Worm (Caenorhabditis elegans) whole organism, L4 larva: ENCODE results near the gene lgc-35.
A peak's percentile ranks its signal among the peaks of the same experiment; 100 is the strongest.

Experiments used
- F26F4.8 ChIP-seq: fragments of 200-800 bp; sonication (Bioruptor generic); conservative IDR thresholded peaks from 2 replicates; pipeline ENCODE4 v1.3.6; 2022; ENCODE audit warnings: missing genetic modification characterization, missing compliant biosample characterization
- T20F7.1 ChIP-seq: fragments of 200-800 bp; sonication (Bioruptor generic); optimal IDR thresholded peaks from 2 replicates; lab custom pipeline; 2018; ENCODE audit warnings: mild to moderate bottlenecking, missing genetic modification characterization, missing compliant biosample characterization
- Y48G9A.11 ChIP-seq: fragments of 200-800 bp; sonication (Bioruptor generic); IDR thresholded peaks from 2 replicates; pipeline ENCODE4 v1.3.6; 2022; ENCODE audit warnings: missing genetic modification reagents, missing genetic modification characterization, missing compliant biosample characterization
- aha-1 ChIP-seq: fragments of 150-350 bp; peaks from one replicate; lab custom pipeline; 2014; ENCODE audit warnings: missing biosample characterization, missing genetic modification characterization
- ceh-62 ChIP-seq: sonication (generic microtip); optimal IDR thresholded peaks from 2 replicates; lab custom pipeline; 2017; ENCODE audit warnings: missing biosample characterization, missing genetic modification characterization
- cey-2 ChIP-seq: sonication (generic microtip); optimal IDR thresholded peaks from 3 replicates; lab custom pipeline; 2017; ENCODE audit warnings: missing genetic modification characterization, mild to moderate bottlenecking, missing compliant biosample characterization, antibody characterized with exemption, borderline replicate concordance; ENCODE audit not compliant: insufficient read depth
- daf-16 ChIP-seq, 3 experiments: sonication (generic microtip); optimal IDR thresholded peaks; 2 replicates each; lab custom pipeline; 2016 to 2017; ENCODE audit warnings: missing genetic modification characterization in 3 of 3, missing genetic modification reagents in 3 of 3, mild to moderate bottlenecking in 2 of 3, missing compliant biosample characterization in 2 of 3, missing biosample characterization in 1 of 3, moderate library complexity in 1 of 3
- daf-8 ChIP-seq: fragments of 200-800 bp; sonication (Bioruptor generic); IDR thresholded peaks from 2 replicates; pipeline ENCODE4 v1.3.6; 2022; ENCODE audit warnings: missing genetic modification characterization, missing compliant biosample characterization
- dmd-6 ChIP-seq: fragments of 200-800 bp; sonication (Bioruptor generic); IDR thresholded peaks from 2 replicates; pipeline ENCODE4 v1.3.6; 2022; ENCODE audit warnings: missing genetic modification reagents, missing genetic modification characterization, missing compliant biosample characterization
- dmd-8 ChIP-seq: fragments of 200-800 bp; sonication (Bioruptor generic); IDR thresholded peaks from 2 replicates; pipeline ENCODE4 v1.3.6; 2022; ENCODE audit warnings: missing genetic modification characterization, missing compliant biosample characterization
- dpl-1 ChIP-seq: fragments of 150-350 bp; optimal IDR thresholded peaks from 2 replicates; lab custom pipeline; 2014; ENCODE audit warnings: missing biosample characterization, missing genetic modification reagents, missing genetic modification characterization
- dve-1 ChIP-seq: sonication (generic microtip); optimal IDR thresholded peaks from 2 replicates; lab custom pipeline; 2017; ENCODE audit warnings: antibody characterized with exemption, mild to moderate bottlenecking, missing genetic modification characterization, missing compliant biosample characterization; ENCODE audit not compliant: insufficient read depth
- fos-1 ChIP-seq: fragments of 150-350 bp; optimal IDR thresholded peaks from 2 replicates; lab custom pipeline; 2014; ENCODE audit warnings: missing biosample characterization, missing genetic modification characterization
- hif-1 ChIP-seq, 2 experiments: sonication (generic microtip); optimal IDR thresholded peaks; 2 replicates each; lab custom pipeline; 2016 to 2017; ENCODE audit warnings: missing compliant biosample characterization in 2 of 2, missing genetic modification characterization in 2 of 2, missing genetic modification reagents in 2 of 2, missing genotype in 2 of 2, mild to moderate bottlenecking in 1 of 2
- hlh-11 ChIP-seq: fragments of 200-800 bp; sonication (Bioruptor generic); optimal IDR thresholded peaks from 2 replicates; lab custom pipeline; 2018; ENCODE audit warnings: mild to moderate bottlenecking, missing genetic modification characterization, missing compliant biosample characterization
- hlh-30 ChIP-seq: sonication (generic microtip); optimal IDR thresholded peaks from 2 replicates; lab custom pipeline; 2017; ENCODE audit warnings: antibody characterized with exemption, mild to moderate bottlenecking, missing genetic modification characterization, missing compliant biosample characterization; ENCODE audit not compliant: insufficient read depth
- hmg-1.1 ChIP-seq: fragments of 200-800 bp; sonication (Bioruptor generic); IDR thresholded peaks from 2 replicates; pipeline ENCODE4 v1.3.6; 2022; ENCODE audit warnings: missing genetic modification reagents, missing genetic modification characterization, missing compliant biosample characterization
- lim-7 ChIP-seq: fragments of 200-800 bp; sonication (Bioruptor generic); IDR thresholded peaks from 2 replicates; pipeline ENCODE4 v1.3.6; 2022; ENCODE audit warnings: missing genetic modification characterization, missing compliant biosample characterization
- lin-1 ChIP-seq: fragments of 200-800 bp; sonication (Bioruptor generic); IDR thresholded peaks from 2 replicates; pipeline ENCODE4 v1.3.6; 2022; ENCODE audit warnings: missing genetic modification reagents, missing genetic modification characterization, missing compliant biosample characterization
- lin-13 ChIP-seq: fragments of 150-350 bp; optimal IDR thresholded peaks from 2 replicates; lab custom pipeline; 2014; ENCODE audit warnings: missing biosample characterization, missing genetic modification reagents, missing genetic modification characterization
- lir-3 ChIP-seq: sonication (generic microtip); optimal IDR thresholded peaks from 2 replicates; lab custom pipeline; 2016; ENCODE audit warnings: mild to moderate bottlenecking, missing genetic modification characterization, missing compliant biosample characterization
- lsy-2 ChIP-seq, 2 experiments: fragments of 150-350 bp in 1 of 2; sonication (generic microtip) in 1 of 2; optimal IDR thresholded peaks; 2 replicates each; lab custom pipeline; 2014 to 2017; ENCODE audit warnings: missing biosample characterization in 2 of 2, missing genetic modification characterization in 2 of 2
- madf-5 ChIP-seq, 2 experiments: fragments of 200-800 bp; sonication (Bioruptor generic); IDR thresholded peaks; 2 replicates each; pipeline ENCODE4 v1.3.6; 2022; ENCODE audit warnings: missing compliant biosample characterization in 2 of 2, missing genetic modification characterization in 2 of 2
- mdl-1 ChIP-seq, 2 experiments: fragments of 150-350 bp in 1 of 2; sonication (generic microtip) in 1 of 2; optimal IDR thresholded peaks; 2 replicates each; lab custom pipeline; 2014 to 2017; ENCODE audit warnings: missing biosample characterization in 2 of 2, missing genetic modification characterization in 2 of 2
- mxl-2 ChIP-seq: fragments of 200-800 bp; sonication (Bioruptor generic); conservative IDR thresholded peaks from 2 replicates; pipeline ENCODE4 v1.3.6; 2022; ENCODE audit warnings: missing genetic modification reagents, missing genetic modification characterization, missing compliant biosample characterization
- mxl-3 ChIP-seq: fragments of 200-800 bp; sonication (Bioruptor generic); optimal IDR thresholded peaks from 2 replicates; lab custom pipeline; 2018; ENCODE audit warnings: mild to moderate bottlenecking, missing genetic modification characterization, missing compliant biosample characterization
- nhr-102 ChIP-seq: sonication (generic microtip); optimal IDR thresholded peaks from 2 replicates; lab custom pipeline; 2016; ENCODE audit warnings: mild to moderate bottlenecking, missing genetic modification characterization, moderate library complexity, missing compliant biosample characterization
- nhr-11 ChIP-seq: fragments of 150-350 bp; optimal IDR thresholded peaks from 2 replicates; lab custom pipeline; 2014; ENCODE audit warnings: missing biosample characterization, missing genetic modification characterization
- nhr-28 ChIP-seq: fragments of 150-350 bp; optimal IDR thresholded peaks from 2 replicates; lab custom pipeline; 2014; ENCODE audit warnings: missing biosample characterization, missing genetic modification characterization
- pha-4 ChIP-seq, 2 experiments: fragments of 150-350 bp in 1 of 2; fragments of 200-800 bp in 1 of 2; sonication (Bioruptor generic) in 1 of 2; IDR thresholded peaks in 1 of 2; optimal IDR thresholded peaks in 1 of 2; 2 replicates each; pipeline versions ENCODE4 v1.3.6 to Lab custom; 2014 to 2022; ENCODE audit warnings: missing genetic modification characterization in 2 of 2, missing genetic modification reagents in 2 of 2, missing biosample characterization in 1 of 2, missing compliant biosample characterization in 1 of 2
- php-3 ChIP-seq: fragments of 200-800 bp; sonication (Bioruptor generic); IDR thresholded peaks from 2 replicates; pipeline ENCODE4 v1.3.6; 2022; ENCODE audit warnings: missing genetic modification reagents, missing genetic modification characterization, missing compliant biosample characterization
- pqm-1 ChIP-seq: sonication (generic microtip); optimal IDR thresholded peaks from 2 replicates; lab custom pipeline; 2017; ENCODE audit warnings: missing biosample characterization, missing genetic modification characterization
- sdz-12 ChIP-seq: fragments of 200-800 bp; sonication (Bioruptor generic); optimal IDR thresholded peaks from 2 replicates; lab custom pipeline; 2018; ENCODE audit warnings: mild to moderate bottlenecking, missing genetic modification characterization, missing compliant biosample characterization
- set-16 ChIP-seq: fragments of 200-800 bp; sonication (Bioruptor generic); IDR thresholded peaks from 2 replicates; pipeline ENCODE4 v1.3.6; 2022; ENCODE audit warnings: missing genetic modification reagents, missing genetic modification characterization, missing compliant biosample characterization
- skn-1 ChIP-seq: fragments of 150-350 bp; optimal IDR thresholded peaks from 2 replicates; lab custom pipeline; 2014; ENCODE audit warnings: missing biosample characterization, missing genetic modification characterization
- snpc-1.2 ChIP-seq: fragments of 200-800 bp; sonication (Bioruptor generic); IDR thresholded peaks from 2 replicates; pipeline ENCODE4 v1.3.6; 2022; ENCODE audit warnings: missing genetic modification reagents, missing genetic modification characterization, missing compliant biosample characterization
- unc-130 ChIP-seq: sonication (generic microtip); optimal IDR thresholded peaks from 2 replicates; lab custom pipeline; 2016; ENCODE audit warnings: missing genetic modification reagents, missing genetic modification characterization, missing compliant biosample characterization
- unc-62 ChIP-seq, 3 experiments: fragments of 150-350 bp in 1 of 3; sonication (generic microtip); optimal IDR thresholded peaks in 2 of 3; peaks in 1 of 3; 1 replicate in 1 of 3; 2 replicates in 2 of 3; lab custom pipeline; 2014 to 2017; ENCODE audit warnings: missing biosample characterization in 3 of 3, missing genetic modification characterization in 3 of 3, missing genetic modification reagents in 3 of 3, missing genotype in 1 of 3
- zfp-2 ChIP-seq: sonication (generic microtip); optimal IDR thresholded peaks from 2 replicates; lab custom pipeline; 2016; ENCODE audit warnings: mild to moderate bottlenecking, missing genetic modification characterization, missing compliant biosample characterization
- zip-11 ChIP-seq: fragments of 200-800 bp; sonication (Bioruptor generic); IDR thresholded peaks from 2 replicates; pipeline ENCODE4 v1.3.6; 2022; ENCODE audit warnings: missing genetic modification characterization, missing compliant biosample characterization
- ztf-7 ChIP-seq: fragments of 150-350 bp; optimal IDR thresholded peaks from 2 replicates; lab custom pipeline; 2014; ENCODE audit warnings: missing biosample characterization, missing genetic modification characterization

The lgc-35 gene

DNA sequence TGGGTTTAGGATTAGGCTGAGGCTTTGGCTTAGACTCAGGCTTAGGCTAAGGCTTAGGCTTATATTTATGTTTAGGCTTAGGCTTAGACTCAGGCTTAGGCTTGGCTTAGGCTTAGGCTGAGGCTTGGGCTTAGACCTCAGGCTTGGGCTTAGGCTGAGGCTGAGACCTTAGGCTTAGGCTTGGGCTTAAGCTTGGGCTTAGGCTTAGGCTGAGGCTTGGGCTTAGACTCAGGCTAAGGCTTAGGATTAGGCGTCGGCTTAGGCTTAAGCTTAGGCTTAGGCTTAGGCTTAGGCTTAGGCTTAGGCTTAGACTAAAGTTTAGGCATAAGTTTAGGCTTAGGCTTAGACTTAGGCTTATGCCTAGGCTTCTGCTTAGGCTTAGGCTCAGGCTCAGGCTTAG is 15.5 kb downstream of the lgc-35 start:
- TF ChIP-seq F26F4.8 (GFP tag; lab: Robert Waterston, UW), result 0 out of 2 replicates have a peak, but pooled peaks have one; percentile 39
- TF ChIP-seq hmg-1.1 (GFP tag; lab: Robert Waterston, UW), result 0 out of 2 replicates have a peak, but pooled peaks have one; percentile 24
- no peak for TF ChIP-seq nhr-11 (tag; lab: Kevin White, UChicago)
- TF ChIP-seq aha-1, result peak; percentile 77
- TF ChIP-seq sdz-12 (GFP tag; lab: Kevin White, UChicago), result no peak

DNA sequence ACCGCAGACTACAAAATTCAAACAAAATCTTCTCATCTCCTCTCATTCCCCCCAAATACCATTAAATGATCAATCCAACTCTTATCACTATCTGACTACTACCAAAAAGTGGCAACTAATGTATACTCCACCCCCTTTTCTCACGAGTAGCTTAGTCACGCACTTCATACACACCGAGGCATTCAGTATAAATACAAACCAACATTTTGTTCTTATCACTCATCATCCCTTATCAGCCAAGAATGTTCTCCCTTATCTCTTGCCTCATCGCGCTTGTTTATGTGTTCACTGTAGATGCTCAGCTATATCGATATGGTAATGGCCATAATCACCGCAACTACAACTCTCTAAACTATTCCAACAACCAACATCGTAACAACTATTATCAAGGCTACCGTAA is 16.5 kb downstream of the lgc-35 start, which contains the start of gene Y46G5A.36:
Gene Y46G5A.36 (plus strand): TSS at position 243 of the 400 bp plus-strand sequence.
- no peak for TF ChIP-seq sdz-12 (GFP tag; lab: Kevin White, UChicago)
- TF ChIP-seq zfp-2 (tag; lab: Kevin White, UChicago), result no peak
- TF ChIP-seq lim-7 (GFP tag; lab: Robert Waterston, UW), result no peak
- peak in 1 of 2 experiments; percentile 34 for TF ChIP-seq mdl-1 (tag; optimal IDR thresholded peaks at IDR 0.05; lab: Kevin White, UChicago)
- TF ChIP-seq nhr-28 (tag; lab: Kevin White, UChicago), result peak; percentile 77
- no peak for TF ChIP-seq aha-1
- no peak for TF ChIP-seq daf-16 (GFP tag; optimal IDR thresholded peaks at IDR 0.05; lab: Kevin White, UChicago)
- TF ChIP-seq daf-16 (tag; optimal IDR thresholded peaks at IDR 0.05; lab: Kevin White, UChicago), result peak; percentile 89
- no peak for TF ChIP-seq zip-11 (GFP tag; lab: Robert Waterston, UW)
- peak; percentile 59 for TF ChIP-seq hlh-11
- TF ChIP-seq dve-1 (tag; lab: Kevin White, UChicago), result peak; percentile 87
- TF ChIP-seq Y48G9A.11 (GFP tag; lab: Robert Waterston, UW), result no peak
- TF ChIP-seq nhr-102 (tag; lab: Kevin White, UChicago), result no peak
- no peak for TF ChIP-seq ztf-7 (tag; lab: Kevin White, UChicago)
- TF ChIP-seq hif-1 (tag; optimal IDR thresholded peaks at IDR 0.05; lab: Kevin White, UChicago), result no peak
- peak; percentile 42 for TF ChIP-seq dmd-6 (GFP tag; lab: Robert Waterston, UW)
- no peak for TF ChIP-seq lir-3
- TF ChIP-seq unc-130, result no peak
- no peak for TF ChIP-seq lin-13
- TF ChIP-seq unc-62 (GFP tag; optimal IDR thresholded peaks at IDR 0.05 in 1 of 2; lab: Kevin White, UChicago), result no peak
- no peak for TF ChIP-seq unc-62 (tag; optimal IDR thresholded peaks at IDR 0.05; lab: Kevin White, UChicago)
- TF ChIP-seq mxl-3 (GFP tag; lab: Kevin White, UChicago), result peak; percentile 59
- peak; percentile 75 for TF ChIP-seq hlh-30
- TF ChIP-seq hmg-1.1 (GFP tag; lab: Robert Waterston, UW), result no peak
- TF ChIP-seq pqm-1 (tag; lab: Kevin White, UChicago), result peak; percentile 82
- TF ChIP-seq php-3 (GFP tag; lab: Robert Waterston, UW), result peak; percentile 54; the same call in 1 of the 2 replicates

DNA sequence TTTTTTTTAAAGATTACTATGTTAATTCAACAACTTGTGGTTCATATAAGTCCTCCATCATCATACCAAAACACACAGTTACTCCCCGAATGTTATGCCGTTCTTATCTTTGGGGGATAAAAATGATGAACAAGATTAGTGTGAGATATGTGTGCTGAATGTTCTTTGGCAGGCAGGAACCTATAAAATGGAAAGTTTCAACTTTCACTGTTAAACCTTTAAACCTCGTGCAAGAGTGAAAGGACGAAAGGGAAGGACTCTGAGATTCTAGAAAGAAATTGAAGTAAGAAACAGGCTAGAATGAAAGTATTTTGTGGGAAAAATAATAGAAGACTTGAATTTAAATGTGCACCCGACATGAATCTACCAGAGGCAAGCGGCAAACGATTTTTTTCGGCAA is 20.0 kb downstream of the lgc-35 start:
- TF ChIP-seq dmd-8 (no peak), set-16 (GFP tag; lab: Robert Waterston, UW) (no peak), pha-4 (GFP tag; IDR thresholded peaks at IDR 0.05; lab: Robert Waterston, UW) (no peak), pha-4 (tag; optimal IDR thresholded peaks at IDR 0.05; lab: Kevin White, UChicago) (no peak), skn-1 (tag; lab: Kevin White, UChicago) (no peak), mdl-1 (tag; optimal IDR thresholded peaks at IDR 0.05; lab: Kevin White, UChicago) (no peak), T20F7.1 (GFP tag; lab: Kevin White, UChicago) (no peak), fos-1 (tag; lab: Kevin White, UChicago) (no peak), daf-8 (GFP tag; lab: Robert Waterston, UW) (no peak), cey-2 (tag; lab: Kevin White, UChicago) (no peak), dpl-1 (GFP tag; lab: Kevin White, UChicago) (no peak), lsy-2 (tag; optimal IDR thresholded peaks at IDR 0.05; lab: Kevin White, UChicago) (no peak), snpc-1.2 (GFP tag; lab: Robert Waterston, UW) (no peak), php-3 (GFP tag; lab: Robert Waterston, UW) (no peak), mxl-2 (GFP tag; lab: Robert Waterston, UW) (no peak), ceh-62 (no peak), ztf-7 (tag; lab: Kevin White, UChicago) (no peak), lin-1 (GFP tag; lab: Robert Waterston, UW) (no peak), madf-5 (GFP tag; IDR thresholded peaks at IDR 0.05; lab: Robert Waterston, UW) (no peak)
